Worm (Caenorhabditis elegans) whole organism, L4 larva: ENCODE measurements around the gene C14A6.7.
"Not testable (repeated sequence)": the region's sequence is repeated elsewhere in the genome, so short reads cannot be mapped to it uniquely, and the experiment has no call there.

Source experiments
- F10B5.3 ChIP-seq: sonication (generic microtip); optimal IDR thresholded peaks from 2 replicates; lab custom pipeline; 2016; ENCODE audit warnings: mild to moderate bottlenecking, missing genetic modification characterization, missing compliant biosample characterization
- F49E8.2 ChIP-seq: sonication (generic microtip); optimal IDR thresholded peaks from 2 replicates; lab custom pipeline; 2016; ENCODE audit warnings: missing compliant biosample characterization, mild to moderate bottlenecking, missing genetic modification characterization, borderline replicate concordance
- Y5F2A.4 ChIP-seq: fragments of 200-800 bp; sonication (Bioruptor generic); optimal IDR thresholded peaks from 2 replicates; lab custom pipeline; 2018; ENCODE audit warnings: mild to moderate bottlenecking, missing genetic modification characterization, missing compliant biosample characterization
- aha-1 ChIP-seq: fragments of 150-350 bp; peaks from one replicate; lab custom pipeline; 2014; ENCODE audit warnings: missing biosample characterization, missing genetic modification characterization
- aly-2 ChIP-seq: sonication (generic microtip); optimal IDR thresholded peaks from 2 replicates; lab custom pipeline; 2018; ENCODE audit warnings: missing biosample characterization, missing genetic modification characterization
- ama-1 ChIP-seq: fragments of 150-350 bp; optimal IDR thresholded peaks from 2 replicates; lab custom pipeline; 2014; ENCODE audit warnings: inconsistent platforms, mixed read lengths
- ceh-32 ChIP-seq: sonication (generic microtip); optimal IDR thresholded peaks from 2 replicates; lab custom pipeline; 2016; ENCODE audit warnings: mild to moderate bottlenecking, missing genetic modification characterization, missing compliant biosample characterization; ENCODE audit not compliant: poor library complexity
- ceh-82 ChIP-seq: sonication (generic microtip); optimal IDR thresholded peaks from 2 replicates; lab custom pipeline; 2017; ENCODE audit warnings: missing biosample characterization, missing genetic modification characterization
- ces-1 ChIP-seq: fragments of 150-350 bp; sonication (generic microtip); optimal IDR thresholded peaks from 4 replicates; lab custom pipeline; 2014; ENCODE audit warnings: missing biosample characterization, missing genetic modification reagents, missing genetic modification characterization
- daf-8 ChIP-seq: fragments of 200-800 bp; sonication (Bioruptor generic); IDR thresholded peaks from 2 replicates; pipeline ENCODE4 v1.3.6; 2022; ENCODE audit warnings: missing genetic modification characterization, missing compliant biosample characterization
- dpl-1 ChIP-seq: fragments of 150-350 bp; optimal IDR thresholded peaks from 2 replicates; lab custom pipeline; 2014; ENCODE audit warnings: missing biosample characterization, missing genetic modification reagents, missing genetic modification characterization
- egl-43 ChIP-seq: fragments of 200-800 bp; sonication (Bioruptor generic); IDR thresholded peaks from 2 replicates; pipeline ENCODE4 v1.3.6; 2022; ENCODE audit warnings: missing genetic modification reagents, missing genetic modification characterization, missing compliant biosample characterization
- fos-1 ChIP-seq: fragments of 150-350 bp; optimal IDR thresholded peaks from 2 replicates; lab custom pipeline; 2014; ENCODE audit warnings: missing biosample characterization, missing genetic modification characterization
- gei-8 ChIP-seq: fragments of 200-800 bp; sonication (Bioruptor generic); optimal IDR thresholded peaks from 2 replicates; lab custom pipeline; 2018; ENCODE audit warnings: mild to moderate bottlenecking, missing genetic modification characterization, missing compliant biosample characterization
- hif-1 ChIP-seq, 2 experiments: sonication (generic microtip); optimal IDR thresholded peaks; 2 replicates each; lab custom pipeline; 2016 to 2017; ENCODE audit warnings: missing compliant biosample characterization in 2 of 2, missing genetic modification characterization in 2 of 2, missing genetic modification reagents in 2 of 2, missing genotype in 2 of 2, mild to moderate bottlenecking in 1 of 2
- hlh-30 ChIP-seq: sonication (generic microtip); optimal IDR thresholded peaks from 2 replicates; lab custom pipeline; 2017; ENCODE audit warnings: antibody characterized with exemption, mild to moderate bottlenecking, missing genetic modification characterization, missing compliant biosample characterization; ENCODE audit not compliant: insufficient read depth
- lin-1 ChIP-seq: fragments of 200-800 bp; sonication (Bioruptor generic); IDR thresholded peaks from 2 replicates; pipeline ENCODE4 v1.3.6; 2022; ENCODE audit warnings: missing genetic modification reagents, missing genetic modification characterization, missing compliant biosample characterization
- lin-13 ChIP-seq: fragments of 150-350 bp; optimal IDR thresholded peaks from 2 replicates; lab custom pipeline; 2014; ENCODE audit warnings: missing biosample characterization, missing genetic modification reagents, missing genetic modification characterization
- madf-5 ChIP-seq, 2 experiments: fragments of 200-800 bp; sonication (Bioruptor generic); IDR thresholded peaks; 2 replicates each; pipeline ENCODE4 v1.3.6; 2022; ENCODE audit warnings: missing compliant biosample characterization in 2 of 2, missing genetic modification characterization in 2 of 2
- madf-9 ChIP-seq: fragments of 200-800 bp; sonication (Bioruptor generic); conservative IDR thresholded peaks from 2 replicates; pipeline ENCODE4 v1.3.6; 2022; ENCODE audit warnings: missing genetic modification reagents, missing genetic modification characterization, missing compliant biosample characterization
- mdl-1 ChIP-seq, 2 experiments: fragments of 150-350 bp in 1 of 2; sonication (generic microtip) in 1 of 2; optimal IDR thresholded peaks; 2 replicates each; lab custom pipeline; 2014 to 2017; ENCODE audit warnings: missing biosample characterization in 2 of 2, missing genetic modification characterization in 2 of 2
- nhr-10 ChIP-seq: fragments of 150-350 bp; optimal IDR thresholded peaks from 2 replicates; lab custom pipeline; 2014; ENCODE audit warnings: missing biosample characterization, missing genetic modification characterization
- nhr-102 ChIP-seq: sonication (generic microtip); optimal IDR thresholded peaks from 2 replicates; lab custom pipeline; 2016; ENCODE audit warnings: mild to moderate bottlenecking, missing genetic modification characterization, moderate library complexity, missing compliant biosample characterization
- nhr-111 ChIP-seq: fragments of 200-800 bp; sonication (Bioruptor generic); optimal IDR thresholded peaks from 2 replicates; lab custom pipeline; 2018; ENCODE audit warnings: mild to moderate bottlenecking, missing genetic modification characterization, missing compliant biosample characterization
- nhr-28 ChIP-seq: fragments of 150-350 bp; optimal IDR thresholded peaks from 2 replicates; lab custom pipeline; 2014; ENCODE audit warnings: missing biosample characterization, missing genetic modification characterization
- nhr-42 ChIP-seq: fragments of 200-800 bp; sonication (Bioruptor generic); IDR thresholded peaks from 2 replicates; pipeline ENCODE4 v1.3.6; 2022; ENCODE audit warnings: missing genetic modification characterization, missing compliant biosample characterization
- nhr-48 ChIP-seq: sonication (generic microtip); optimal IDR thresholded peaks from 2 replicates; lab custom pipeline; 2016; ENCODE audit warnings: mild to moderate bottlenecking, missing genetic modification characterization, missing compliant biosample characterization
- nhr-77 ChIP-seq: fragments of 150-350 bp; optimal IDR thresholded peaks from 2 replicates; lab custom pipeline; 2014; ENCODE audit warnings: missing biosample characterization, missing genetic modification characterization
- pha-4 ChIP-seq, 2 experiments: fragments of 150-350 bp in 1 of 2; fragments of 200-800 bp in 1 of 2; sonication (Bioruptor generic) in 1 of 2; IDR thresholded peaks in 1 of 2; optimal IDR thresholded peaks in 1 of 2; 2 replicates each; pipeline versions ENCODE4 v1.3.6 to Lab custom; 2014 to 2022; ENCODE audit warnings: missing genetic modification characterization in 2 of 2, missing genetic modification reagents in 2 of 2, missing biosample characterization in 1 of 2, missing compliant biosample characterization in 1 of 2
- saeg-2 ChIP-seq: fragments of 200-800 bp; sonication (Bioruptor generic); IDR thresholded peaks from 2 replicates; pipeline ENCODE4 v1.3.6; 2022; ENCODE audit warnings: missing genetic modification reagents, missing genetic modification characterization, missing compliant biosample characterization
- set-16 ChIP-seq: fragments of 200-800 bp; sonication (Bioruptor generic); IDR thresholded peaks from 2 replicates; pipeline ENCODE4 v1.3.6; 2022; ENCODE audit warnings: missing genetic modification reagents, missing genetic modification characterization, missing compliant biosample characterization
- snpc-4 ChIP-seq: fragments of 150-350 bp; optimal IDR thresholded peaks from 2 replicates; lab custom pipeline; 2014; ENCODE audit warnings: missing biosample characterization, missing genetic modification characterization
- spr-3 ChIP-seq: fragments of 200-800 bp; sonication (Bioruptor generic); optimal IDR thresholded peaks from 2 replicates; lab custom pipeline; 2018; ENCODE audit warnings: mild to moderate bottlenecking, missing genetic modification characterization, missing compliant biosample characterization
- unc-62 ChIP-seq, 3 experiments: fragments of 150-350 bp in 1 of 3; sonication (generic microtip); optimal IDR thresholded peaks in 2 of 3; peaks in 1 of 3; 1 replicate in 1 of 3; 2 replicates in 2 of 3; lab custom pipeline; 2014 to 2017; ENCODE audit warnings: missing biosample characterization in 3 of 3, missing genetic modification characterization in 3 of 3, missing genetic modification reagents in 3 of 3, missing genotype in 1 of 3
- zag-1 ChIP-seq: fragments of 150-350 bp; optimal IDR thresholded peaks from 2 replicates; lab custom pipeline; 2014; ENCODE audit warnings: missing biosample characterization, missing genetic modification characterization
- zfp-2 ChIP-seq: sonication (generic microtip); optimal IDR thresholded peaks from 2 replicates; lab custom pipeline; 2016; ENCODE audit warnings: mild to moderate bottlenecking, missing genetic modification characterization, missing compliant biosample characterization
- zfp-3 ChIP-seq: fragments of 200-800 bp; sonication (Bioruptor generic); conservative IDR thresholded peaks from 2 replicates; pipeline ENCODE4 v1.3.6; 2022; ENCODE audit warnings: missing genetic modification reagents, missing genetic modification characterization, missing compliant biosample characterization

C14A6.7 gene

ce11 chrV:18168266-18168665 is at the start of gene C14A6.7:
C14A6.7 (minus strand) TSS chrV:18168366.
- TF ChIP-seq hlh-30 (tag; lab: Kevin White, UChicago) (no peak), F10B5.3 (tag; lab: Kevin White, UChicago) (no peak), Y5F2A.4 (GFP tag; lab: Kevin White, UChicago) (no peak), hif-1 (tag; optimal IDR thresholded peaks at IDR 0.05; lab: Kevin White, UChicago) (no peak), nhr-48 (tag; lab: Kevin White, UChicago) (no peak), ceh-82 (no peak), madf-9 (GFP tag; lab: Robert Waterston, UW) (no peak), lin-1 (GFP tag; lab: Robert Waterston, UW) (no peak), zfp-2 (tag; lab: Kevin White, UChicago) (no peak), saeg-2 (GFP tag; lab: Robert Waterston, UW) (no peak), mdl-1 (tag; optimal IDR thresholded peaks at IDR 0.05; lab: Kevin White, UChicago) (no peak), aly-2 (tag; lab: Kevin White, UChicago) (no peak), ama-1 (lab: Kevin White, UChicago) (no peak), gei-8 (GFP tag; lab: Kevin White, UChicago) (no peak), madf-5 (GFP tag; IDR thresholded peaks at IDR 0.05; lab: Robert Waterston, UW) (no peak)

- TF ChIP-seq F49E8.2 (tag; lab: Kevin White, UChicago); daf-8 (GFP tag; lab: Robert Waterston, UW); zag-1 (tag; lab: Kevin White, UChicago): not testable (repeated sequence)
Observed at ce11 chrV:18216784-18217183, 48.6 kb upstream of the C14A6.7 start, which contains the start of gene F16H6.9. F16H6.9 (plus strand) TSS chrV:18217084.

- TF ChIP-seq zfp-3 (GFP tag; lab: Robert Waterston, UW); nhr-28 (tag; lab: Kevin White, UChicago); gei-8 (GFP tag; lab: Kevin White, UChicago): not testable (repeated sequence)
Observed at ce11 chrV:18216175-18216574, 48.0 kb upstream of the C14A6.7 start, which contains the start of gene F16H6.8. F16H6.8 (minus strand) TSS chrV:18216275.

ce11 chrV:18212848-18213247 is 44.7 kb upstream of the C14A6.7 start:
- TF ChIP-seq fos-1 (no peak), set-16 (GFP tag; lab: Robert Waterston, UW) (peak; percentile 49; the same call in 1 of the 2 replicates), aha-1 (tag; lab: Kevin White, UChicago) (peak; percentile 90)

ce11 chrV:18209071-18209470 is 40.9 kb upstream of the C14A6.7 start, which contains the start of gene F16H6.7:
F16H6.7 (minus strand) TSS chrV:18209171.
- TF ChIP-seq nhr-102 (tag; lab: Kevin White, UChicago) (no peak), ceh-82 (no peak), nhr-111 (GFP tag; lab: Kevin White, UChicago) (no peak), nhr-10 (tag; lab: Kevin White, UChicago) (no peak), spr-3 (GFP tag; lab: Kevin White, UChicago) (no peak), snpc-4 (tag; lab: Kevin White, UChicago) (no peak), egl-43 (GFP tag; lab: Robert Waterston, UW) (no peak), ces-1 (GFP tag; lab: Kevin White, UChicago) (no peak), nhr-77 (tag; lab: Kevin White, UChicago) (no peak), hif-1 (tag; optimal IDR thresholded peaks at IDR 0.05; lab: Kevin White, UChicago) (no peak), lin-13 (GFP tag; lab: Kevin White, UChicago) (no peak), ceh-32 (tag; lab: Kevin White, UChicago) (no peak), pha-4 (GFP tag; IDR thresholded peaks at IDR 0.05; lab: Robert Waterston, UW) (no peak), pha-4 (tag; optimal IDR thresholded peaks at IDR 0.05; lab: Kevin White, UChicago) (no peak), dpl-1 (GFP tag; lab: Kevin White, UChicago) (no peak), unc-62 (GFP tag; optimal IDR thresholded peaks at IDR 0.05 in 1 of 2; lab: Kevin White, UChicago) (no peak), unc-62 (tag; optimal IDR thresholded peaks at IDR 0.05; lab: Kevin White, UChicago) (no peak), set-16 (GFP tag; lab: Robert Waterston, UW) (no peak), madf-5 (GFP tag; IDR thresholded peaks at IDR 0.05; lab: Robert Waterston, UW) (no peak), nhr-42 (GFP tag; lab: Robert Waterston, UW) (no peak)
